Fruit fly (Drosophila melanogaster): ENCODE results near the gene robl37BC.
A peak's percentile ranks its signal among the peaks of the same experiment; 100 is the strongest.

Gene robl37BC

dm6 chr2L:18974063-18974779, 36.4 kb upstream of the robl37BC start, which contains the start of the genes L2HGDH and CG10431 (continued):
- TF ChIP-seq CG3995 (GFP tag; optimal IDR thresholded peaks at IDR 0.05), result peak; percentile 56
- peak; percentile 67 for TF ChIP-seq ind (GFP tag; optimal IDR thresholded peaks at IDR 0.05)
- TF ChIP-seq ATbp (GFP tag; optimal IDR thresholded peaks at IDR 0.05), result peak; percentile 25
- peak; percentile 84 for TF ChIP-seq stwl (tag; optimal IDR thresholded peaks at IDR 0.05)
- peak; percentile 45 for TF ChIP-seq nerfin-1 (tag; optimal IDR thresholded peaks at IDR 0.05)
- TF ChIP-seq C15 (GFP tag; IDR thresholded peaks at IDR 0.05), result no peak
- TF ChIP-seq CG13123 (GFP tag; optimal IDR thresholded peaks at IDR 0.05), result peak; percentile 21
- TF ChIP-seq CG7987 (GFP tag; optimal IDR thresholded peaks at IDR 0.05), result peak; percentile 74
- TF ChIP-seq exex (tag; optimal IDR thresholded peaks at IDR 0.05), result peak; percentile 93
- peak; percentile 71 for TF ChIP-seq CG15601 (tag; optimal IDR thresholded peaks at IDR 0.05)
- TF ChIP-seq tup (GFP tag; optimal IDR thresholded peaks at IDR 0.05), result peak; percentile 30
- 0 out of 2 replicates have a peak, but pooled peaks have one; percentile 20 for TF ChIP-seq danr (GFP tag; IDR thresholded peaks at IDR 0.05)
- TF ChIP-seq dpn (GFP tag; optimal IDR thresholded peaks at IDR 0.05), result peak; percentile 42 to 68
- peak; percentile 30 for TF ChIP-seq CG10209 (GFP tag; optimal IDR thresholded peaks at IDR 0.05)
- peak; percentile 94 for TF ChIP-seq abd-A (tag; optimal IDR thresholded peaks at IDR 0.05)
- peak; percentile 54 for TF ChIP-seq CG4854 (GFP tag; optimal IDR thresholded peaks at IDR 0.05)
- TF ChIP-seq CG1602 (GFP tag; optimal IDR thresholded peaks at IDR 0.05), result peak; percentile 55
- no peak for TF ChIP-seq her (GFP tag; optimal IDR thresholded peaks at IDR 0.05)
- TF ChIP-seq jumu (GFP tag; optimal IDR thresholded peaks at IDR 0.05), result peak; percentile 1
- TF ChIP-seq Sry-δ (GFP tag; optimal IDR thresholded peaks at IDR 0.05), result peak; percentile 35
- TF ChIP-seq CG4820 (GFP tag; optimal IDR thresholded peaks at IDR 0.05), result peak; percentile 13
- TF ChIP-seq cato (GFP tag; optimal IDR thresholded peaks at IDR 0.05; ENCODE audit: borderline replicate concordance), result peak; percentile 51
- no peak for TF ChIP-seq CG15073 (GFP tag; optimal IDR thresholded peaks at IDR 0.05)
- TF ChIP-seq CG11398 (GFP tag; optimal IDR thresholded peaks at IDR 0.05), result no peak
- TF ChIP-seq Fer3 (tag; optimal IDR thresholded peaks at IDR 0.05), result peak; percentile 11
- peak; percentile 31 for TF ChIP-seq D (optimal IDR thresholded peaks at IDR 0.05)
- TF ChIP-seq D (GFP tag; optimal IDR thresholded peaks at IDR 0.05), result peak; percentile 57
- TF ChIP-seq CG1603 (tag; optimal IDR thresholded peaks at IDR 0.05), result peak; percentile 42
- TF ChIP-seq ken (GFP tag; IDR thresholded peaks at IDR 0.05), result 0 out of 3 replicates have a peak, but pooled peaks have one; percentile 51
- no peak for TF ChIP-seq toy (GFP tag; IDR thresholded peaks at IDR 0.05)
- peak; percentile 61 for TF ChIP-seq Hmx (GFP tag; optimal IDR thresholded peaks at IDR 0.05)
- TF ChIP-seq Ets65A (GFP tag), result peak; percentile 90
- peak; percentile 62 for TF ChIP-seq CG18476 (GFP tag; optimal IDR thresholded peaks at IDR 0.05)
- peak; percentile 69 for TF ChIP-seq CG18262 (tag; optimal IDR thresholded peaks at IDR 0.05)
- no peak for TF ChIP-seq prd (optimal IDR thresholded peaks at IDR 0.05)
- TF ChIP-seq prd (GFP tag; IDR thresholded peaks at IDR 0.05), result 0 out of 3 replicates have a peak, but pooled peaks have one; percentile 9
- peak; percentile 2 for TF ChIP-seq CG15011 (GFP tag; optimal IDR thresholded peaks at IDR 0.05)
- TF ChIP-seq E2f2 (GFP tag; IDR thresholded peaks at IDR 0.05), result 0 out of 2 replicates have a peak, but pooled peaks have one; percentile 28
- peak in 1 of 2 experiments; percentile 69 for TF ChIP-seq Hr51 (GFP tag; optimal IDR thresholded peaks at IDR 0.05)
- no peak for TF ChIP-seq Hr39 (optimal IDR thresholded peaks at IDR 0.05)
- TF ChIP-seq CG14965 (GFP tag; optimal IDR thresholded peaks at IDR 0.05; ENCODE audit: borderline replicate concordance), result no peak
- peak; percentile 88 for TF ChIP-seq pros (GFP tag; optimal IDR thresholded peaks at IDR 0.05)
- TF ChIP-seq bbx (GFP tag; IDR thresholded peaks at IDR 0.05; ENCODE audit: partially characterized antibody), result peak; percentile 36; the same call in 1 of the 2 replicates
- peak in 1 of 2 experiments; percentile 41 for TF ChIP-seq bsh (GFP tag; optimal IDR thresholded peaks at IDR 0.05)
- peak; percentile 15 for TF ChIP-seq D19B (GFP tag; optimal IDR thresholded peaks at IDR 0.05)
- TF ChIP-seq CG17829 (tag; optimal IDR thresholded peaks at IDR 0.05), result peak; percentile 77
- TF ChIP-seq lmd (GFP tag; IDR thresholded peaks at IDR 0.05), result 0 out of 2 replicates have a peak, but pooled peaks have one; percentile 21
- peak; percentile 80 for TF ChIP-seq trem (tag; optimal IDR thresholded peaks at IDR 0.05)
- no peak for TF ChIP-seq CG13624 (GFP tag; optimal IDR thresholded peaks at IDR 0.05)

Data from whole organism, embryonic.